Fruit fly (Drosophila melanogaster) whole organism, embryonic: ENCODE data around the gene CG13690.

Source experiments
- Adf1 ChIP-seq: fragments of 200-800 bp; sonication (Bioruptor generic); IDR thresholded peaks from 2 replicates; pipeline ENCODE4 v1.3.6; 2022; ENCODE audit warnings: missing biosample characterization, missing genetic modification characterization
- CG10462 ChIP-seq: fragments of 200-800 bp; sonication (Bioruptor generic); optimal IDR thresholded peaks from 2 replicates; lab custom pipeline; 2016; ENCODE audit warnings: missing biosample characterization, missing genetic modification characterization
- CG10979 ChIP-seq: fragments of 200-800 bp; sonication (Bioruptor generic); optimal IDR thresholded peaks from 2 replicates; lab custom pipeline; 2018; ENCODE audit warnings: missing biosample characterization, mild to moderate bottlenecking, missing genetic modification characterization, moderate library complexity
- CG11093 ChIP-seq: fragments of 200-800 bp; sonication (Bioruptor generic); IDR thresholded peaks from 3 replicates; pipeline ENCODE4 v1.3.6; 2022; ENCODE audit warnings: missing biosample characterization, missing genetic modification characterization
- CG13624 ChIP-seq: fragments of 200-800 bp; sonication (Bioruptor generic); optimal IDR thresholded peaks from 2 replicates; lab custom pipeline; 2016; ENCODE audit warnings: missing biosample characterization, missing genetic modification characterization
- CG15479 ChIP-seq: fragments of 200-800 bp; sonication (Bioruptor generic); optimal IDR thresholded peaks from 3 replicates; lab custom pipeline; 2019; ENCODE audit warnings: missing biosample characterization, mild to moderate bottlenecking, missing genetic modification characterization, moderate library complexity
- CG15601 ChIP-seq: fragments of 200-800 bp; sonication (Bioruptor generic); optimal IDR thresholded peaks from 3 replicates; lab custom pipeline; 2019; ENCODE audit warnings: missing biosample characterization, mild to moderate bottlenecking, missing genetic modification characterization, moderate library complexity
- CG1647 ChIP-seq: fragments of 200-800 bp; sonication (Bioruptor generic); optimal IDR thresholded peaks from 3 replicates; lab custom pipeline; 2016; ENCODE audit warnings: missing biosample characterization, missing genetic modification characterization
- CG16813 ChIP-seq: fragments of 200-800 bp; sonication (Bioruptor generic); IDR thresholded peaks from 3 replicates; pipeline ENCODE4 v1.3.6; 2022; ENCODE audit warnings: missing biosample characterization, missing genetic modification characterization; ENCODE audit not compliant: partially characterized antibody
- CG16815 ChIP-seq: fragments of 200-800 bp; sonication (Bioruptor generic); optimal IDR thresholded peaks from 3 replicates; lab custom pipeline; 2017; ENCODE audit warnings: missing biosample characterization, mild to moderate bottlenecking, missing genetic modification characterization
- CG2712 ChIP-seq: fragments of 200-800 bp; optimal IDR thresholded peaks from 3 replicates; lab custom pipeline; 2019; ENCODE audit warnings: missing biosample characterization, mild to moderate bottlenecking, missing genetic modification characterization, moderate library complexity
- CG30431 ChIP-seq: fragments of 200-800 bp; sonication (Bioruptor generic); optimal IDR thresholded peaks from 2 replicates; lab custom pipeline; 2017; ENCODE audit warnings: missing biosample characterization, missing genetic modification characterization
- CG4360 ChIP-seq: fragments of 200-800 bp; sonication (Bioruptor generic); IDR thresholded peaks from 2 replicates; pipeline ENCODE4 v1.3.6; 2022; ENCODE audit warnings: missing biosample characterization, missing genetic modification characterization
- CG4617 ChIP-seq: fragments of 200-800 bp; sonication (Bioruptor generic); optimal IDR thresholded peaks from 3 replicates; lab custom pipeline; 2016; ENCODE audit warnings: missing biosample characterization, missing genetic modification characterization, borderline replicate concordance
- CG7357 ChIP-seq: fragments of 200-800 bp; sonication (Bioruptor generic); IDR thresholded peaks from 3 replicates; pipeline ENCODE4 v1.3.6; 2022; ENCODE audit warnings: missing biosample characterization, missing genetic modification characterization
- Chrac-16 ChIP-seq: fragments of 200-800 bp; sonication (Bioruptor generic); optimal IDR thresholded peaks from 3 replicates; lab custom pipeline; 2016; ENCODE audit warnings: missing biosample characterization, missing genetic modification characterization
- D19A ChIP-seq: fragments of 200-800 bp; optimal IDR thresholded peaks from 3 replicates; lab custom pipeline; 2019; ENCODE audit warnings: missing biosample characterization, mild to moderate bottlenecking, missing genetic modification characterization, moderate library complexity
- Dip3 ChIP-seq: fragments of 200-800 bp; sonication (Bioruptor generic); optimal IDR thresholded peaks from 3 replicates; lab custom pipeline; 2016; ENCODE audit warnings: missing biosample characterization, missing genetic modification characterization
- Doc2 ChIP-seq: fragments of 200-800 bp; sonication (Bioruptor generic); IDR thresholded peaks from 2 replicates; pipeline ENCODE4 v1.3.6; 2022; ENCODE audit warnings: missing biosample characterization, missing genetic modification characterization
- Drgx ChIP-seq: fragments of 200-800 bp; sonication (Bioruptor generic); IDR thresholded peaks from 2 replicates; pipeline ENCODE4 v1.3.6; 2022; ENCODE audit warnings: missing biosample characterization, missing genetic modification characterization
- HLHmδ ChIP-seq: fragments of 200-800 bp; sonication (Bioruptor generic); optimal IDR thresholded peaks from 2 replicates; lab custom pipeline; 2018; ENCODE audit warnings: missing biosample characterization, mild to moderate bottlenecking, missing genetic modification characterization, moderate library complexity
- Mad ChIP-seq: fragments of 200-800 bp; sonication (Bioruptor generic); optimal IDR thresholded peaks from 2 replicates; lab custom pipeline; 2016; ENCODE audit warnings: missing biosample characterization, missing genetic modification characterization
- Mrtf ChIP-seq: fragments of 200-800 bp; sonication (Bioruptor generic); IDR thresholded peaks from 3 replicates; pipeline ENCODE4 v1.3.6; 2022; ENCODE audit warnings: missing biosample characterization, missing genetic modification characterization
- Opbp ChIP-seq: fragments of 200-800 bp; sonication (Bioruptor generic); IDR thresholded peaks from 3 replicates; pipeline ENCODE4 v1.3.6; 2022; ENCODE audit warnings: missing biosample characterization, missing genetic modification characterization; ENCODE audit not compliant: partially characterized antibody
- Optix ChIP-seq: fragments of 200-800 bp; sonication (Bioruptor generic); IDR thresholded peaks from 3 replicates; pipeline ENCODE4 v1.3.6; 2022; ENCODE audit warnings: missing biosample characterization, missing genetic modification characterization
- Poxn ChIP-seq: fragments of 200-800 bp; sonication (Bioruptor generic); IDR thresholded peaks from 2 replicates; pipeline ENCODE4 v1.3.6; 2022; ENCODE audit warnings: missing biosample characterization, missing genetic modification characterization
- Side ChIP-seq: fragments of 200-800 bp; sonication (Bioruptor generic); optimal IDR thresholded peaks from 2 replicates; lab custom pipeline; 2016; ENCODE audit warnings: missing biosample characterization, missing genetic modification characterization
- Spps ChIP-seq: fragments of 200-800 bp; sonication (Bioruptor generic); optimal IDR thresholded peaks from 2 replicates; lab custom pipeline; 2018; ENCODE audit warnings: missing biosample characterization, mild to moderate bottlenecking, missing genetic modification characterization
- Sry-β ChIP-seq: fragments of 200-800 bp; sonication (Bioruptor generic); optimal IDR thresholded peaks from 2 replicates; lab custom pipeline; 2018; ENCODE audit warnings: missing biosample characterization, mild to moderate bottlenecking, missing genetic modification characterization, moderate library complexity
- YL-1 ChIP-seq: fragments of 200-800 bp; sonication (Bioruptor generic); optimal IDR thresholded peaks from 3 replicates; lab custom pipeline; 2017; ENCODE audit warnings: missing biosample characterization, mild to moderate bottlenecking, missing genetic modification characterization
- ara ChIP-seq: fragments of 200-800 bp; sonication (Bioruptor generic); IDR thresholded peaks from 2 replicates; pipeline ENCODE4 v1.3.6; 2022; ENCODE audit warnings: missing biosample characterization, missing genetic modification characterization
- bsh ChIP-seq, 2 experiments: fragments of 200-800 bp; sonication (Bioruptor generic); optimal IDR thresholded peaks; 2 replicates each; lab custom pipeline; 2017 to 2018; ENCODE audit warnings: mild to moderate bottlenecking in 2 of 2, missing biosample characterization in 2 of 2, missing genetic modification characterization in 2 of 2, moderate library complexity in 1 of 2
- ci ChIP-seq: fragments of 200-800 bp; sonication (Bioruptor generic); IDR thresholded peaks from 3 replicates; pipeline ENCODE4 v1.3.6; 2022; ENCODE audit warnings: missing biosample characterization, missing genetic modification characterization
- corto ChIP-seq: fragments of 200-800 bp; sonication (Bioruptor generic); optimal IDR thresholded peaks from 2 replicates; lab custom pipeline; 2016; ENCODE audit warnings: missing biosample characterization, mild to moderate bottlenecking, missing genetic modification characterization, moderate library complexity
- cwo ChIP-seq: fragments of 200-800 bp; sonication (Bioruptor generic); optimal IDR thresholded peaks from 3 replicates; lab custom pipeline; 2017; ENCODE audit warnings: missing biosample characterization, missing genetic modification characterization, mild to moderate bottlenecking, moderate library complexity, missing genetic modification reagents
- dmrt11E ChIP-seq: fragments of 200-800 bp; sonication (Bioruptor generic); optimal IDR thresholded peaks from 3 replicates; lab custom pipeline; 2018; ENCODE audit warnings: missing biosample characterization, mild to moderate bottlenecking, missing genetic modification characterization, moderate library complexity
- fd102C ChIP-seq: fragments of 200-800 bp; sonication (Bioruptor generic); optimal IDR thresholded peaks from 2 replicates; lab custom pipeline; 2018; ENCODE audit warnings: missing biosample characterization, mild to moderate bottlenecking, missing genetic modification characterization, moderate library complexity
- gro ChIP-seq: fragments of 200-800 bp; sonication (Bioruptor generic); optimal IDR thresholded peaks from 2 replicates; lab custom pipeline; 2016; ENCODE audit warnings: missing biosample characterization, missing genetic modification characterization
- kni ChIP-seq: fragments of 200-800 bp; sonication (Bioruptor generic); optimal IDR thresholded peaks from 3 replicates; lab custom pipeline; 2017; ENCODE audit warnings: mild to moderate bottlenecking, missing biosample characterization, missing genetic modification reagents, missing genetic modification characterization
- lmd ChIP-seq: fragments of 200-800 bp; sonication (Bioruptor generic); IDR thresholded peaks from 2 replicates; pipeline ENCODE4 v1.3.6; 2022; ENCODE audit warnings: missing biosample characterization, missing genetic modification characterization
- lola ChIP-seq, 3 experiments: fragments of >200 bp in 2 of 3; fragments of 200-800 bp in 1 of 3; sonication (Bioruptor generic) in 1 of 3; optimal IDR thresholded peaks; 2 replicates each; lab custom pipeline; 2017 to 2019; ENCODE audit warnings: missing biosample characterization in 3 of 3, missing genetic modification characterization in 3 of 3, mild to moderate bottlenecking in 1 of 3, moderate library complexity in 1 of 3
- org-1 ChIP-seq: fragments of 200-800 bp; sonication (Bioruptor generic); optimal IDR thresholded peaks from 2 replicates; lab custom pipeline; 2017; ENCODE audit warnings: missing biosample characterization, missing genetic modification characterization
- row ChIP-seq: fragments of 200-800 bp; sonication (Bioruptor generic); IDR thresholded peaks from 3 replicates; pipeline ENCODE4 v1.3.6; 2022; ENCODE audit warnings: missing biosample characterization, missing genetic modification characterization
- sc ChIP-seq, 3 experiments: fragments of >200 bp in 2 of 3; fragments of 200-800 bp in 1 of 3; sonication (Bioruptor generic) in 1 of 3; optimal IDR thresholded peaks; 2 replicates in 2 of 3; 3 replicates in 1 of 3; lab custom pipeline; 2017; ENCODE audit warnings: mild to moderate bottlenecking in 1 of 3, missing biosample characterization in 1 of 3, missing genetic modification characterization in 1 of 3, missing genetic modification reagents in 1 of 3
- usp ChIP-seq: fragments of >200 bp; optimal IDR thresholded peaks from 2 replicates; lab custom pipeline; 2017; ENCODE audit warnings: missing biosample characterization, missing genetic modification characterization
- vvl ChIP-seq: fragments of 200-800 bp; sonication (Bioruptor generic); IDR thresholded peaks from 2 replicates; pipeline ENCODE4 v1.3.6; 2022; ENCODE audit warnings: missing biosample characterization, missing genetic modification characterization
- wek ChIP-seq: fragments of 200-800 bp; sonication (Bioruptor generic); optimal IDR thresholded peaks from 3 replicates; lab custom pipeline; 2018; ENCODE audit warnings: missing biosample characterization, mild to moderate bottlenecking, missing genetic modification characterization, moderate library complexity
- z ChIP-seq: fragments of 200-800 bp; sonication (Bioruptor generic); IDR thresholded peaks from 3 replicates; pipeline ENCODE4 v1.3.6; 2022; ENCODE audit warnings: missing biosample characterization, missing genetic modification characterization

CG13690 gene

dm6 chr2L:440638-441454, 21.4 kb upstream of the CG13690 start (continued):
- TF ChIP-seq Sry-β (GFP tag; lab: Kevin White, UChicago) (no peak), lmd (peak; percentile 18; the same call in 1 of the 2 replicates), bsh (GFP tag; optimal IDR thresholded peaks at IDR 0.05; lab: Kevin White, UChicago) (peak; percentile 71 to 85), Opbp (GFP tag; lab: Robert Waterston, UW) (no peak), Drgx (GFP tag; lab: Robert Waterston, UW) (0 out of 2 replicates have a peak, but pooled peaks have one; percentile 14), lola (GFP tag; optimal IDR thresholded peaks at IDR 0.05; lab: Kevin White, UChicago) (peak in 1 of 3 experiments; percentile 95), Poxn (GFP tag; lab: Robert Waterston, UW) (no peak), Mad (GFP tag; lab: Kevin White, UChicago) (no peak), CG4617 (GFP tag; lab: Kevin White, UChicago) (no peak), Dip3 (GFP tag; lab: Kevin White, UChicago) (no peak), CG16813 (GFP tag; lab: Robert Waterston, UW) (no peak), CG13624 (GFP tag; lab: Kevin White, UChicago) (no peak), fd102C (no peak), Chrac-16 (GFP tag; lab: Kevin White, UChicago) (peak; percentile 49), vvl (GFP tag; lab: Robert Waterston, UW) (no peak)

dm6 chr2L:439339-439738, 19.9 kb upstream of the CG13690 start:
- TF ChIP-seq Optix (GFP tag; lab: Robert Waterston, UW) (no peak), org-1 (GFP tag; lab: Kevin White, UChicago) (no peak), ara (GFP tag; lab: Robert Waterston, UW) (peak; percentile 55; the same call in 1 of the 2 replicates), Spps (tag; lab: Kevin White, UChicago) (peak; percentile 15), CG10979 (peak; percentile 55), corto (peak; percentile 43), CG4360 (GFP tag; lab: Robert Waterston, UW) (no peak), dmrt11E (tag; lab: Kevin White, UChicago) (peak; percentile 55), sc (optimal IDR thresholded peaks at IDR 0.05; lab: Kevin White, UChicago) (no peak), sc (GFP tag; optimal IDR thresholded peaks at IDR 0.05; lab: Kevin White, UChicago) (no peak), Doc2 (GFP tag; lab: Robert Waterston, UW) (no peak), CG15601 (tag; lab: Kevin White, UChicago) (peak; percentile 6), gro (no peak), ci (GFP tag; lab: Robert Waterston, UW) (no peak), CG11093 (GFP tag; lab: Robert Waterston, UW) (no peak), z (GFP tag; lab: Robert Waterston, UW) (no peak), usp (no peak), wek (GFP tag; lab: Kevin White, UChicago) (no peak), Adf1 (GFP tag; lab: Robert Waterston, UW) (no peak), CG16815 (GFP tag; lab: Kevin White, UChicago) (no peak), cwo (no peak), HLHmδ (GFP tag; lab: Kevin White, UChicago) (no peak), row (GFP tag; lab: Robert Waterston, UW) (peak; percentile 12; the same call in 1 of the 3 replicates), CG7357 (GFP tag; lab: Robert Waterston, UW) (no peak), CG10462 (GFP tag; lab: Kevin White, UChicago) (no peak), CG30431 (GFP tag; lab: Kevin White, UChicago) (no peak), D19A (tag; lab: Kevin White, UChicago) (peak; percentile 96), Side (GFP tag; lab: Kevin White, UChicago) (no peak), Mrtf (GFP tag; lab: Robert Waterston, UW) (no peak), YL-1 (GFP tag; lab: Kevin White, UChicago) (no peak), CG15479 (GFP tag; lab: Kevin White, UChicago) (no peak), CG1647 (GFP tag; lab: Kevin White, UChicago) (no peak), kni (peak; percentile 6), CG2712 (peak; percentile 53)
